Worm (Caenorhabditis elegans): ENCODE data around the gene tmem-231.

DNA sequence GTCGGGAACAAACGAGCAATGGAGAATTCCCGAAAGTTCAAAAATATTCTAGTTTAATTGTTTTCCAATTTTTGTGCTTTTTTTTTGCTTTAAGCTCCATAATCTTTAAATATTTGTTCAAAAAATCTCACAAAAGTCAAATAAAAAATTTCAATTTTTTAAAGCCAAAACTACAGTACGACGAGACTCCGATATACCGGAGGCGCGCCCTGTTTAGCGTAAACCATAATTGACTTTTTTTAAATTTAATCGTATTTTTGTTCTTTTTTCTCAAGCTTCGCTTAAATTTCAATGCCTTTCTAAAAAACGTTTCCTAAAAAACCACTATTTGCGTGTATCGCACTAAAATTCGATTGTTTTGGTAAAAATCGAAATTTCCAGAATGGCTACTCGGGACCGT, 30.3 kb downstream of the tmem-231 start, which contains the start of gene syx-4:
- TF ChIP-seq him-1 (tag; optimal IDR thresholded peaks at IDR 0.05) (no peak), W03F9.2 (tag; optimal IDR thresholded peaks at IDR 0.05) (no peak), dao-5 (tag; optimal IDR thresholded peaks at IDR 0.05) (no peak)

Measured in whole organism, L4/young adult.